Worm (Caenorhabditis elegans) whole organism, L1 larva: ENCODE results near the gene glb-19.
"Not testable (repeated sequence)": the region's sequence is repeated elsewhere in the genome, so short reads cannot be mapped to it uniquely, and the experiment has no call there.

Source experiments
- C04F5.9 ChIP-seq: sonication (generic microtip); optimal IDR thresholded peaks from 2 replicates; lab custom pipeline; 2016; ENCODE audit warnings: missing genetic modification characterization, missing compliant biosample characterization
- C16A3.4 ChIP-seq: fragments of 150-350 bp; optimal IDR thresholded peaks from 2 replicates; lab custom pipeline; 2014; ENCODE audit warnings: missing biosample characterization, missing genetic modification characterization
- F16B12.6 ChIP-seq: fragments of 150-350 bp; optimal IDR thresholded peaks from 2 replicates; lab custom pipeline; 2014; ENCODE audit warnings: missing biosample characterization, missing genetic modification characterization
- ama-1 ChIP-seq: fragments of 150-350 bp; optimal IDR thresholded peaks from 2 replicates; lab custom pipeline; 2014
- blmp-1 ChIP-seq: fragments of 150-350 bp; optimal IDR thresholded peaks from 2 replicates; lab custom pipeline; 2014; ENCODE audit warnings: missing biosample characterization, missing genetic modification characterization
- ceh-88 ChIP-seq: fragments of 200-800 bp; sonication (Bioruptor generic); IDR thresholded peaks from 2 replicates; pipeline ENCODE4 v1.3.6; 2022; ENCODE audit warnings: missing genetic modification characterization, missing compliant biosample characterization
- ces-1 ChIP-seq: fragments of 150-350 bp; optimal IDR thresholded peaks from 2 replicates; lab custom pipeline; 2014; ENCODE audit warnings: missing biosample characterization, missing genetic modification reagents, missing genetic modification characterization
- efl-3 ChIP-seq: fragments of 200-800 bp; sonication (Bioruptor generic); optimal IDR thresholded peaks from 2 replicates; lab custom pipeline; 2018; ENCODE audit warnings: mild to moderate bottlenecking, missing genetic modification characterization, missing compliant biosample characterization
- fkh-8 ChIP-seq: sonication (generic microtip); optimal IDR thresholded peaks from 2 replicates; lab custom pipeline; 2016; ENCODE audit warnings: mild to moderate bottlenecking, missing genetic modification characterization, missing compliant biosample characterization
- isw-1 ChIP-seq: fragments of 200-800 bp; sonication (Bioruptor generic); IDR thresholded peaks from 2 replicates; pipeline ENCODE4 v1.3.6; 2022; ENCODE audit warnings: missing genetic modification characterization, missing compliant biosample characterization
- jun-1 ChIP-seq: fragments of 150-350 bp; optimal IDR thresholded peaks from 2 replicates; lab custom pipeline; 2014; ENCODE audit warnings: missing biosample characterization, missing genetic modification reagents, missing genetic modification characterization
- lin-14 ChIP-seq: fragments of 200-800 bp; sonication (Bioruptor generic); optimal IDR thresholded peaks from 2 replicates; lab custom pipeline; 2018; ENCODE audit warnings: mild to moderate bottlenecking, missing genetic modification characterization, moderate library complexity, missing compliant biosample characterization
- lin-35 ChIP-seq, 2 experiments: fragments of 150-350 bp; optimal IDR thresholded peaks; 2 replicates each; lab custom pipeline; 2014; ENCODE audit warnings: missing biosample characterization in 2 of 2, missing genetic modification characterization in 2 of 2, missing genetic modification reagents in 2 of 2
- mab-9 ChIP-seq: fragments of 200-800 bp; sonication (Bioruptor generic); IDR thresholded peaks from 2 replicates; pipeline ENCODE4 v1.3.6; 2022; ENCODE audit warnings: missing genetic modification reagents, missing genetic modification characterization, missing compliant biosample characterization
- mdl-1 ChIP-seq, 2 experiments: fragments of 150-350 bp; optimal IDR thresholded peaks; 2 replicates each; lab custom pipeline; 2014 to 2017; ENCODE audit warnings: missing biosample characterization in 2 of 2, missing genetic modification characterization in 2 of 2, inconsistent platforms in 1 of 2
- mep-1 ChIP-seq: fragments of 150-350 bp; optimal IDR thresholded peaks from 2 replicates; lab custom pipeline; 2014; ENCODE audit warnings: missing biosample characterization, missing genetic modification characterization
- nhr-11 ChIP-seq: fragments of 150-350 bp; optimal IDR thresholded peaks from 2 replicates; lab custom pipeline; 2014; ENCODE audit warnings: missing biosample characterization, missing genetic modification characterization
- nhr-20 ChIP-seq: sonication (generic microtip); optimal IDR thresholded peaks from 2 replicates; lab custom pipeline; 2016; ENCODE audit warnings: mild to moderate bottlenecking, missing genetic modification characterization, missing compliant biosample characterization
- nhr-28 ChIP-seq: fragments of 150-350 bp; optimal IDR thresholded peaks from 2 replicates; lab custom pipeline; 2014; ENCODE audit warnings: missing biosample characterization, missing genetic modification characterization
- nhr-47 ChIP-seq: sonication (generic microtip); optimal IDR thresholded peaks from 2 replicates; lab custom pipeline; 2016; ENCODE audit warnings: mild to moderate bottlenecking, missing genetic modification characterization, moderate library complexity, missing compliant biosample characterization
- nhr-71 ChIP-seq: sonication (generic microtip); optimal IDR thresholded peaks from 2 replicates; lab custom pipeline; 2016; ENCODE audit warnings: mild to moderate bottlenecking, missing genetic modification characterization, moderate library complexity, missing compliant biosample characterization
- nhr-76 ChIP-seq: sonication (generic microtip); optimal IDR thresholded peaks from 2 replicates; lab custom pipeline; 2017; ENCODE audit warnings: missing biosample characterization, missing genetic modification characterization
- nhr-85 ChIP-seq: sonication (generic microtip); peaks from one replicate; lab custom pipeline; 2016; ENCODE audit warnings: missing genetic modification characterization, inconsistent platforms, missing compliant biosample characterization
- nhr-90 ChIP-seq: sonication (generic microtip); optimal IDR thresholded peaks from 2 replicates; lab custom pipeline; 2016; ENCODE audit warnings: mild to moderate bottlenecking, missing genetic modification characterization, missing compliant biosample characterization; ENCODE audit not compliant: poor library complexity
- pax-3 ChIP-seq: fragments of 200-800 bp; sonication (Bioruptor generic); optimal IDR thresholded peaks from 2 replicates; lab custom pipeline; 2018; ENCODE audit warnings: mild to moderate bottlenecking, missing genetic modification characterization, moderate library complexity, missing compliant biosample characterization
- sox-4 ChIP-seq: sonication (generic microtip); optimal IDR thresholded peaks from 2 replicates; lab custom pipeline; 2016; ENCODE audit warnings: missing genetic modification characterization, missing compliant biosample characterization
- swsn-7 ChIP-seq: sonication (generic microtip); optimal IDR thresholded peaks from 2 replicates; lab custom pipeline; 2016; ENCODE audit warnings: missing genetic modification characterization, missing compliant biosample characterization
- tbx-2 ChIP-seq: sonication (generic microtip); optimal IDR thresholded peaks from 2 replicates; lab custom pipeline; 2016; ENCODE audit warnings: missing genetic modification characterization, missing compliant biosample characterization
- tlp-1 ChIP-seq: fragments of 150-350 bp; optimal IDR thresholded peaks from 2 replicates; lab custom pipeline; 2014; ENCODE audit warnings: missing biosample characterization, missing genetic modification characterization
- unc-130 ChIP-seq: fragments of 150-350 bp; optimal IDR thresholded peaks from 2 replicates; lab custom pipeline; 2017; ENCODE audit warnings: missing biosample characterization, missing genetic modification characterization, inconsistent platforms
- unc-86 ChIP-seq: sonication (generic microtip); optimal IDR thresholded peaks from 2 replicates; lab custom pipeline; 2016; ENCODE audit warnings: missing genetic modification characterization, missing compliant biosample characterization
- zag-1 ChIP-seq: fragments of 150-350 bp; optimal IDR thresholded peaks from 2 replicates; lab custom pipeline; 2014; ENCODE audit warnings: missing biosample characterization, missing genetic modification characterization
- ztf-11 ChIP-seq, 2 experiments: sonication (generic microtip); optimal IDR thresholded peaks; 2 replicates each; lab custom pipeline; 2016 to 2017; ENCODE audit warnings: missing genetic modification characterization in 2 of 2, missing biosample characterization in 1 of 2, missing compliant biosample characterization in 1 of 2
- ztf-4 ChIP-seq: fragments of 150-350 bp; optimal IDR thresholded peaks from 2 replicates; lab custom pipeline; 2014; ENCODE audit warnings: missing biosample characterization, missing genetic modification characterization

glb-19 gene

ce11 chrIV:10695203-10695602 lies 41.3 kb upstream of the glb-19 start, which contains the start of gene R102.4:
Gene R102.4 (minus strand): TSS chrIV:10695303.
- TF ChIP-seq mab-9 (GFP tag; lab: Robert Waterston, UW) (no peak), nhr-90 (tag; lab: Kevin White, UChicago) (no peak), ztf-11 (tag; optimal IDR thresholded peaks at IDR 0.05; lab: Kevin White, UChicago) (no peak), nhr-47 (tag; lab: Kevin White, UChicago) (no peak), unc-130 (tag; lab: Kevin White, UChicago) (no peak), lin-35 (GFP tag; optimal IDR thresholded peaks at IDR 0.05; lab: Kevin White, UChicago) (no peak), ceh-88 (no peak), nhr-76 (tag; lab: Kevin White, UChicago) (no peak), zag-1 (tag; lab: Kevin White, UChicago) (no peak), nhr-20 (tag; lab: Kevin White, UChicago) (no peak), unc-86 (tag; lab: Kevin White, UChicago) (no peak), blmp-1 (tag; lab: Kevin White, UChicago) (no peak), swsn-7 (no peak), efl-3 (GFP tag; lab: Kevin White, UChicago) (no peak), fkh-8 (tag; lab: Kevin White, UChicago) (no peak), pax-3 (tag; lab: Kevin White, UChicago) (no peak), tbx-2 (tag; lab: Kevin White, UChicago) (no peak)

ce11 chrIV:10690139-10690538 lies 36.2 kb upstream of the glb-19 start, which contains the start of gene R102.8:
Gene R102.8 (minus strand): TSS chrIV:10690239.
- TF ChIP-seq isw-1 (no peak), C16A3.4 (tag; lab: Kevin White, UChicago) (no peak), mdl-1 (tag; optimal IDR thresholded peaks at IDR 0.05; lab: Kevin White, UChicago) (no peak), tlp-1 (tag; lab: Kevin White, UChicago) (no peak), ama-1 (lab: Kevin White, UChicago) (no peak), ztf-4 (tag; lab: Kevin White, UChicago) (no peak), F16B12.6 (tag; lab: Kevin White, UChicago) (no peak), mep-1 (tag; lab: Kevin White, UChicago) (no peak), nhr-11 (tag; lab: Kevin White, UChicago) (no peak), nhr-85 (tag; lab: Kevin White, UChicago) (no peak), C04F5.9 (tag; lab: Kevin White, UChicago) (no peak)

- TF ChIP-seq nhr-47 (tag; lab: Kevin White, UChicago) = peak; percentile 41
- TF ChIP-seq fkh-8 (tag; lab: Kevin White, UChicago) = peak; percentile 73
- TF ChIP-seq nhr-28 (tag; lab: Kevin White, UChicago) = no peak
- TF ChIP-seq nhr-71 (tag; lab: Kevin White, UChicago) = peak; percentile 59
- TF ChIP-seq sox-4 = peak; percentile 22
- TF ChIP-seq ces-1 (GFP tag; lab: Kevin White, UChicago) = no peak
Measured at ce11 chrIV:10688972-10689567, 35.1 kb upstream of the glb-19 start, which contains the start of gene R102.3. Gene R102.3 (plus strand): TSS chrIV:10689517.

ce11 chrIV:10687307-10687706 lies 33.4 kb upstream of the glb-19 start, which contains the start of gene R102.2:
Gene R102.2 (plus strand): TSS chrIV:10687607.
- not testable (repeated sequence) for TF ChIP-seq unc-130 (tag; lab: Kevin White, UChicago); mdl-1 (tag; optimal IDR thresholded peaks at IDR 0.05; lab: Kevin White, UChicago); jun-1

- TF ChIP-seq nhr-11 (tag; lab: Kevin White, UChicago) (no peak), lin-14 (GFP tag; lab: Kevin White, UChicago) (peak; percentile 64)
Measured at ce11 chrIV:10685758-10686157, 31.8 kb upstream of the glb-19 start, which contains the start of the genes K08C7.6 and R102.1. Gene K08C7.6 (minus strand): TSS chrIV:10685858. Gene R102.1 (plus strand): TSS chrIV:10686048.
